Worm (Caenorhabditis elegans) whole organism, midembryonic: ENCODE measurements around the gene dlat-1.

ENCODE experiments used
- T22C8.4 ChIP-seq: fragments of 200-800 bp; sonication (Bioruptor generic); IDR thresholded peaks from 2 replicates; pipeline ENCODE4 v1.3.6; 2022; ENCODE audit warnings: missing genetic modification characterization, missing compliant biosample characterization
- cog-1 ChIP-seq: sonication (generic microtip); optimal IDR thresholded peaks from 2 replicates; lab custom pipeline; 2016; ENCODE audit warnings: missing genetic modification characterization, missing compliant biosample characterization
- flt-1 ChIP-seq: fragments of 200-800 bp; sonication (Bioruptor generic); IDR thresholded peaks from 2 replicates; pipeline ENCODE4 v1.3.6; 2022; ENCODE audit warnings: missing genetic modification characterization, missing compliant biosample characterization
- klf-2 ChIP-seq: fragments of 200-800 bp; sonication (Bioruptor generic); conservative IDR thresholded peaks from 2 replicates; pipeline ENCODE4 v1.3.6; 2022; ENCODE audit warnings: missing genetic modification reagents, missing genetic modification characterization, missing compliant biosample characterization
- med-1 ChIP-seq: sonication (generic microtip); optimal IDR thresholded peaks from 2 replicates; lab custom pipeline; 2017; ENCODE audit warnings: missing genetic modification characterization, mild to moderate bottlenecking, missing compliant biosample characterization, antibody characterized with exemption, missing genetic modification reagents; ENCODE audit not compliant: insufficient read depth
- ref-1 ChIP-seq: fragments of 200-800 bp; sonication (Bioruptor generic); conservative IDR thresholded peaks from 2 replicates; pipeline ENCODE4 v1.3.6; 2022; ENCODE audit warnings: missing genetic modification reagents, missing genetic modification characterization, missing compliant biosample characterization
- tab-1 ChIP-seq: fragments of 200-800 bp; sonication (Bioruptor generic); IDR thresholded peaks from 2 replicates; pipeline ENCODE4 v1.3.6; 2022; ENCODE audit warnings: missing genetic modification characterization, missing compliant biosample characterization
- ztf-23 ChIP-seq: fragments of 200-800 bp; sonication (Bioruptor generic); IDR thresholded peaks from 2 replicates; pipeline ENCODE4 v1.3.6; 2022; ENCODE audit warnings: missing genetic modification reagents, missing genetic modification characterization, missing compliant biosample characterization
- ztf-29 ChIP-seq: fragments of 200-800 bp; sonication (Bioruptor generic); IDR thresholded peaks from 2 replicates; pipeline ENCODE4 v1.3.6; 2022; ENCODE audit warnings: missing genetic modification reagents, missing genetic modification characterization, missing compliant biosample characterization

dlat-1 gene

DNA sequence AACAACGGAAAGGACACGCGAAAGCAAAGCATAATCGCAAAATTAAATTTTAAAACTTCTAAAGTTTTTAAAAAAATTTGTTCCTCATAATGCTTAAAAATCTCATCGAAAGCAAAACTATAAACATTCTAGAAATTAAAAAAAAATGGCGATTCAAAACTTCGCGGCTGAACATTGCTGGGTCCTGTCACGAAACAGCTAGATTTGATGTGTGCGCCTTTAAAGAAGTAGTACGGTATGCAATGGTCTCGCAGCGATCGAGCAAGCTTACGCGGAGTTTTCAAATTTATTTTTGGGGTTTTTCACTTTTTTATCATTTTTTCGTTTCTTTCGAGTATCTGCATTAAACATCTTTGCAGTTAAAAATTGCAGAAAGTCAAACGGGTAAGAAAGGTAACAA is 10.0 kb upstream of the dlat-1 start, which contains the start of gene coh-3:
Gene coh-3, plus strand, starts transcription at position 353 of the 400 bp plus-strand sequence.
- TF ChIP-seq ztf-23 (GFP tag; lab: Robert Waterston, UW): no peak
- TF ChIP-seq flt-1 (GFP tag; lab: Robert Waterston, UW): no peak
- no peak for TF ChIP-seq ref-1 (GFP tag; lab: Robert Waterston, UW)
- no peak for TF ChIP-seq tab-1 (GFP tag; lab: Robert Waterston, UW)
- TF ChIP-seq cog-1: no peak

DNA sequence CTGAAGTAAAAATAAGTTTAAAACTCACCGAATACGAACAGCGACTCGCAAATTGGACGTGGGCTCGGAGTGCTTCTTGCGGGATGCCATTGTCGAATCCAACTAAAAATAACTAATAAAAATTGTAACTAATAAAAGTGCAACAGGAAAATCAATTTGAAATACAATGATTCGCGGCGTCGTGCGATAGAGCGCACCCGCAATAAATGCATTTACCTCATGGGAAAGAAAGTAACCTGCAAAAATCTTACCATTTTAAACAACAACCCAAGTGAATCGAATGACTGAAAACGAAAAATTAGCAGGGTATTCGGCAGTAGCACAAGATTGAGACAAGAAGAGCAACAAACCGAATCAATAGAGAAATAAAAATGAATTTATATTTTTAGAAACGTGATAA is 9.5 kb upstream of the dlat-1 start, which contains the start of gene bmk-1:
Gene bmk-1, minus strand, starts transcription at position 359 of the 400 bp plus-strand sequence.
- TF ChIP-seq med-1 (GFP tag; lab: Kevin White, UChicago) (no peak), ztf-23 (GFP tag; lab: Robert Waterston, UW) (no peak), T22C8.4 (GFP tag; lab: Robert Waterston, UW) (no peak), tab-1 (GFP tag; lab: Robert Waterston, UW) (no peak), flt-1 (GFP tag; lab: Robert Waterston, UW) (no peak), cog-1 (no peak), klf-2 (GFP tag; lab: Robert Waterston, UW) (no peak), ref-1 (GFP tag; lab: Robert Waterston, UW) (no peak), ztf-29 (GFP tag; lab: Robert Waterston, UW) (no peak)

DNA sequence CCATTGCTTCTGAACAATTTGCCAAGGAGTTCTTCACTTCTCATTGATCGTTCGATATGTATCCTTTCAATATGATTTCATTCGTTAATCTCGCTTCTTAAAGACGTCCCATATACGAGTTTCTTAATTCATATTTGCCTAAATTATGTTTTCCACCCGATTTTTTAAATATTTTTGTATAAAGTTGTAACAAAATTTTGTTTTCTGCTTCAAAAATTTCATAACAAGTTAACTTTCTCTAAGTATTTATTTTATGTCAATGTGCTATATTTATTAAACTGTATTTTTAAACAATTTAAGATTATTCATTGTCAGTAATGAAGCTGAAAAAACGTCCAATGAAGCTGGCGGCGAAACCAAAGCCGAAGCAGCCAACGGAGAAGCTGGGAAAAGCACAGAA is 2.3 kb upstream of the dlat-1 start, which contains the start of gene F23B12.7:
Gene F23B12.7, plus strand, starts transcription at position 301 of the 400 bp plus-strand sequence.
- TF ChIP-seq cog-1 (no peak), med-1 (GFP tag; lab: Kevin White, UChicago) (no peak), flt-1 (GFP tag; lab: Robert Waterston, UW) (no peak), T22C8.4 (GFP tag; lab: Robert Waterston, UW) (no peak), ztf-29 (GFP tag; lab: Robert Waterston, UW) (no peak), klf-2 (GFP tag; lab: Robert Waterston, UW) (no peak), tab-1 (GFP tag; lab: Robert Waterston, UW) (no peak), ref-1 (GFP tag; lab: Robert Waterston, UW) (no peak), ztf-23 (GFP tag; lab: Robert Waterston, UW) (no peak)

DNA sequence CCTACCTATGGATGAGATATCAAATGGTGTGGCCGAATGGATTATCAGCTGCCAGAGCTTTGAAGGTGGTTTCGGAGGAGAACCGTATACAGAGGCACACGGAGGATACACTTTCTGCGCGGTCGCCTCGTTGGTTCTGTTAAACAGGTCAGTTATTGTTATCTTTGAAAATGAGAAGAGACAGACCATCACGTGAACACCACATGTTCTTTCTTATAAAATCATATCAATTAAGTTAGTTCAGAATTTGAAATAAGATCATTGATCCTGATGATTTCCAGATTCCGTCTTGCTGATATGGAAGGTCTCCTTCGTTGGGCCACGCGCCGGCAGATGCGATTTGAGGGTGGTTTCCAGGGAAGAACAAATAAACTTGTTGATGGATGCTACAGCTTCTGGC is 1.6 kb upstream of the dlat-1 start:
- TF ChIP-seq ztf-29 (GFP tag; lab: Robert Waterston, UW): no peak
- no peak for TF ChIP-seq tab-1 (GFP tag; lab: Robert Waterston, UW)
- TF ChIP-seq klf-2 (GFP tag; lab: Robert Waterston, UW): no peak
- TF ChIP-seq flt-1 (GFP tag; lab: Robert Waterston, UW): no peak
- no peak for TF ChIP-seq ztf-23 (GFP tag; lab: Robert Waterston, UW)
- TF ChIP-seq med-1 (GFP tag; lab: Kevin White, UChicago): no peak
- no peak for TF ChIP-seq cog-1

DNA sequence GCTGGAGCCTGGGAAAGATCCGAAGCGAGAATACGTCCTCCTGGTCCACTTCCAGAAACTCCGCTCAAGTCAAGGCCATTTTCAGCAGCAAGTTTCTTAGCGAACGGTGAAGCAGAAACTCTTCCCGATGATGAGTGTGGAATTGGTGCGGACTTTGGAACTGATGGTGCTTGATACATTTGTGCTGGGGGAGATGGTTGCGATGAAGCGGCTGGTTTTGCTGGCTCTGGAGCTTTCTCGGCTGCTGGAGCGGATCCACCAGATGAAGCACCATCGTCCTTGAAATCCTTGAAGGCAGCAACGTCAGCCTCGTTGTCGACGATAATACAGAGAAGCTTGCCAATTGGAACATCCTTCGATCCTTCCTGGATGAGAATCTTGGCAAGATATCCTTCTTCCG is 637 bp downstream of the dlat-1 start:
- TF ChIP-seq flt-1 (GFP tag; lab: Robert Waterston, UW): no peak
- TF ChIP-seq klf-2 (GFP tag; lab: Robert Waterston, UW): no peak
- TF ChIP-seq ztf-23 (GFP tag; lab: Robert Waterston, UW): no peak
- TF ChIP-seq T22C8.4 (GFP tag; lab: Robert Waterston, UW): no peak
- no peak for TF ChIP-seq ztf-29 (GFP tag; lab: Robert Waterston, UW)
- no peak for TF ChIP-seq med-1 (GFP tag; lab: Kevin White, UChicago)
- no peak for TF ChIP-seq ref-1 (GFP tag; lab: Robert Waterston, UW)
- TF ChIP-seq cog-1: no peak
- no peak for TF ChIP-seq tab-1 (GFP tag; lab: Robert Waterston, UW)

DNA sequence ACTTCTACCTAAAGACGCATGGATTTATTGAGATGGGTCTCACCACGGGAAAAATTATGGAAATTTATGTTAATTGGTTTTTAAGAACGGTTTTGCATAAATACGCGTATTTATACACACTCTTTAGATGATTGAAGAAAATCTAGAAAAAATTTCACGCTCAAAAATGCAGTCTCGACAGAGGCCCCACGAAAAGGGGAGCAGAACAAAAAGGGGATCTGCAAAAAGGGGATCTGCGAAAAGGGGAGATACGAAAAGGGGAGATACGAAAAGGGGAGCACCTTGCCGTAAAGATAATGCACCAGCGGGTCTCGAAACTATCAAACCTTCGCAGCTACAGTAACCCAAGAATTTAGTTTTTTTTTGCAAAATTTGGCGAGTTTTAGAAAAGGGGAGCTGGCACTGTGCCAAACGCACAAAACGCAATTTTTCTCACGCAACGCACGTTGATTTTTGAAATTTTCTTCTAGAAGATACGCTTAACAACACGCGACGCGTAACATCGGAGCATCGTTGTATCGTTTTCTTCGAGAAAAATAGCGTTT is 3.5 kb downstream of the dlat-1 start:
- peak; percentile 63 for TF ChIP-seq ztf-23 (GFP tag; lab: Robert Waterston, UW)
- TF ChIP-seq tab-1 (GFP tag; lab: Robert Waterston, UW): 0 out of 2 replicates have a peak, but pooled peaks have one; percentile 14

DNA sequence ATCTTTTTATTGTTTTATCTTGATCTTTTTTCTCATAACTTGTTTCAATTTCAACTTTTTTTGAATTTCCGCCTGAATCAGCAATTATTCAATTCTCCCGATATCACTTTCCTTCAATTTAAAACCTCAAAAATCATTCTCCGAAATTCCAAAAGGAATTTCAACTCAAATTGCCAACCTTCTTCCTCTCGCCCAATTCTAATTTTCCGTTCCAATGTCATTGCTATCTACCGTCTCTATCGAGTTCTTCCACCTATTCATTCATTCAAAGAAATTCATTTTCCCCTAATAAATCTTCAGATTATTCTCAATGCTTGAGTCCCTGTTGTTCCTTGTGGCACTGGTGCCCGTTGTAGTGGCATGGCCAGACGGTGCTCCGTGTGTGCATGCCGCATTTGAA is 6.2 kb downstream of the dlat-1 start, which contains the start of gene F23B12.4:
Gene F23B12.4, plus strand, starts transcription at position 301 of the 400 bp plus-strand sequence.
- no peak for TF ChIP-seq T22C8.4 (GFP tag; lab: Robert Waterston, UW)
- no peak for TF ChIP-seq cog-1
- TF ChIP-seq klf-2 (GFP tag; lab: Robert Waterston, UW): no peak
- TF ChIP-seq flt-1 (GFP tag; lab: Robert Waterston, UW): no peak
- no peak for TF ChIP-seq tab-1 (GFP tag; lab: Robert Waterston, UW)
- TF ChIP-seq ref-1 (GFP tag; lab: Robert Waterston, UW): no peak
- no peak for TF ChIP-seq ztf-29 (GFP tag; lab: Robert Waterston, UW)

DNA sequence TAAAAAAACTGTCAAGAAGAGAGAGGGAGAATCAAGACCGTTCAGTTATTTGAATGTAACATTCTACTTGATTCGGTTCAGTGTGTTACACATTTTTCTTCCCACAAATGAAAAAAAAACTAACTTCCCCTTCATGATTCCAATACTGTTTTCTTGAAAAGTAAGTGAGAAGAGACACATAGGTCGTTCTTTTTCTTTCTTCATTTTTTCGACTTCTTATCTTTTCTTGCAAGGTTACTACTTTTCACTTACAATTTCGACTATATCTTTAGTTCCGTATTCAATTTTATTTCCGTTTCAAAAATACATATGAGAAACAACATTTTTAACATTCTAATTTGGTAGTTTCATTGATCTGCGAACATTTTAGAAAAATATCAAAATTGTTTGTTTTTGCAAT is 7.9 kb downstream of the dlat-1 start:
- TF ChIP-seq tab-1 (GFP tag; lab: Robert Waterston, UW) (no peak), cog-1 (no peak), flt-1 (GFP tag; lab: Robert Waterston, UW) (no peak), klf-2 (GFP tag; lab: Robert Waterston, UW) (no peak), T22C8.4 (GFP tag; lab: Robert Waterston, UW) (no peak), ztf-23 (GFP tag; lab: Robert Waterston, UW) (no peak), med-1 (GFP tag; lab: Kevin White, UChicago) (no peak), ref-1 (GFP tag; lab: Robert Waterston, UW) (no peak), ztf-29 (GFP tag; lab: Robert Waterston, UW) (no peak)

DNA sequence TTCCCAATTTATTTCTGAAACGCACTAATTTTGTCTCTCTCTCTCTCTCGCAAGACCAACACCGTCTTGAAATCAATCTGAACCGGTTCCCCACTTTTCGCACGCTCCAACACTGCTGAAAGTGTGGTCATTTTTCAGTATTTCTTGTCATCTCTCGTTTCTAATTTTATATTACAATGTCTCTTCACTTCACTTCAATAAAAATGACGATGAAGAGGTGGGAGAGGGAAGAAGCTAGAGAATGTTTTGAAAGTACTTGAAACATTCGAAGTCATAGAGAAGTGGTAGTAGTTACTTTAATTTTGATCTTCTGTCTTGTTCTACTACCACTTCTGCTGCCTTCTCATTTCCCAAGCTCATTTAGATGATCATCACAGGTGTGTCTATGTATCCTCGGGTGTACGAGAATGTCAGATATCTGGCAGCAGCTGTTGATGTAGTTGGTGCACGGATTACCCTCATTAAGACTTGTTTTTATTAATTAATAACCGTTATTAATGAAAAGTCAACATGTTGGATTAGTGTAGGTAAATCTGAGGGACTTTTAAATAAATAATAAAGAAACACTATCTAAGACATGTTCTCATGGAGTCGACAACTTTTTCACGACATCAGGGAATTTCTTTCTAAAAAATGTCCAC is 8.9 kb downstream of the dlat-1 start:
- TF ChIP-seq tab-1 (GFP tag; lab: Robert Waterston, UW) (no peak), cog-1 (no peak), klf-2 (GFP tag; lab: Robert Waterston, UW) (no peak), flt-1 (GFP tag; lab: Robert Waterston, UW) (no peak), med-1 (GFP tag; lab: Kevin White, UChicago) (no peak), ztf-29 (GFP tag; lab: Robert Waterston, UW) (no peak), ztf-23 (GFP tag; lab: Robert Waterston, UW) (no peak), T22C8.4 (GFP tag; lab: Robert Waterston, UW) (no peak), ref-1 (GFP tag; lab: Robert Waterston, UW) (no peak)
